Worm (Caenorhabditis elegans) whole organism, L4/young adult: ENCODE data around the gene ram-5.
A peak's percentile ranks its signal among the peaks of the same experiment; 100 is the strongest.
"Not testable (repeated sequence)": the region's sequence is repeated elsewhere in the genome, so short reads cannot be mapped to it uniquely, and the experiment has no call there.

Experiments used
- W03F9.2 ChIP-seq: fragments of 150-350 bp; optimal IDR thresholded peaks from 2 replicates; lab custom pipeline; 2014; ENCODE audit warnings: missing biosample characterization, missing genetic modification characterization
- dao-5 ChIP-seq: sonication (generic microtip); optimal IDR thresholded peaks from 2 replicates; lab custom pipeline; 2016; ENCODE audit warnings: missing genotype, missing genetic modification characterization, moderate library complexity, missing compliant biosample characterization
- him-1 ChIP-seq: sonication (generic microtip); optimal IDR thresholded peaks from 2 replicates; lab custom pipeline; 2016; ENCODE audit warnings: missing genotype, missing genetic modification reagents, missing genetic modification characterization, missing compliant biosample characterization

Gene ram-5

DNA sequence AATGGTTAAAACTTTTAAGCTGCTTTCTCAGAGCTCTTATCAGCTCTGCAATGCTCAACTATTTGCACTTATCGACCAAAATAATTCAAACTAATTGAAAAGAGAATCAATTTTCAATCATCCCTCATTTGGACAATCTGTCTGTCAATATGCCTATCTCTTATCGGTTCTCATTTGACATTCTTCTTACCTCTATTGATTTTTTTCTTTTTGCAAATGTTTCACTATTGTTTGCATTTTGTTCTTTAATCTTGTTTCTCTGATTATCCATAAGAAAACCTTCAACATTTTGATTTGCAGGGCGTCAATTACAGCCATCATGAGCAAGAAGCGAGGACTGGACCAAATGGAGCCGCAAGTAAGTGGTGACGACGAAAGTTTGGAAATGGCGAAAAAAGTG, 33.4 kb upstream of the ram-5 start, which contains the start of gene D1025.10:
Gene D1025.10 (plus strand): TSS at position 301 of the 400 bp plus-strand sequence.
- TF ChIP-seq W03F9.2 (tag; lab: Kevin White, UChicago), result no peak
- no peak for TF ChIP-seq him-1
- no peak for TF ChIP-seq dao-5 (tag; lab: Kevin White, UChicago)

DNA sequence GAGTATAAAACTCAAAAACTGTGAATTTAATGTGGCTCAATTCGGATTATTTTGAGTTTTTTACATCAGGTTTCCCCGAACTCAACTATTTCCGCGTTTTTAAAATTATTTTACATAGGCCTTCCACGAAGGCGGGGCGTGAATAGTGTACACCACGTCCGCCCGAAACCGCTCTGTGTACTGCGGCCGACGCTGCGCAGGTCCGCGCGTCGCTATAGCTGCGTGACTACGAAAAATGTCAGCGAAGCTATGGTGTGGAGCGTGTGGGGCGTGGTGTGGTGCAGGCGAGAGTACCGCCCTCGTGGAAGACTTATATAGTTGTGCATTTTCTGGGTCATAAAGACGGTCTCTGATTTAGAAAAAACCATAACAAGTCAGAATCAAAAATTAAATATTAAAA, 32.1 kb upstream of the ram-5 start:
- TF ChIP-seq him-1 (no peak), W03F9.2 (tag; lab: Kevin White, UChicago) (no peak), dao-5 (tag; lab: Kevin White, UChicago) (no peak)

DNA sequence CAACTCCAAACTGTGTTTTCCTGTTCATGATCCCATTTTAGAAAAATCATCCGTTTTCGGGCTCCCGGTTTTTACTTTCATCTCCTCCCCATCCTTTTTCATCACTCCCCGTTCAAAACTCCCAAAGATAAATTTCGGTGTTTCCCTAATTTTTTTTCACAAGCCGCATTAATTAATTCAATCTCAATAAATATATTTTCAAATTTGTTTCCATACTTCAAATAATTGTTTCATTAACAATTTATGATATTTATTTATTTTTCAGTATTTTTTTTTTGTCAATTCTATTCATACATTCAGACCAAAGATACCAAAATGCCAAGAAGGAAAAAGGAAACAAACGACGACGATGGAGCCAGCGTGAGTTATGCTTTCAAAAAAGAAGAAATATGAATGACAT, 29.5 kb upstream of the ram-5 start, which contains the start of gene D1025.1:
Gene D1025.1 (plus strand): TSS at position 301 of the 400 bp plus-strand sequence.
- no peak for TF ChIP-seq W03F9.2 (tag; lab: Kevin White, UChicago)
- TF ChIP-seq him-1, result no peak
- TF ChIP-seq dao-5 (tag; lab: Kevin White, UChicago), result no peak

DNA sequence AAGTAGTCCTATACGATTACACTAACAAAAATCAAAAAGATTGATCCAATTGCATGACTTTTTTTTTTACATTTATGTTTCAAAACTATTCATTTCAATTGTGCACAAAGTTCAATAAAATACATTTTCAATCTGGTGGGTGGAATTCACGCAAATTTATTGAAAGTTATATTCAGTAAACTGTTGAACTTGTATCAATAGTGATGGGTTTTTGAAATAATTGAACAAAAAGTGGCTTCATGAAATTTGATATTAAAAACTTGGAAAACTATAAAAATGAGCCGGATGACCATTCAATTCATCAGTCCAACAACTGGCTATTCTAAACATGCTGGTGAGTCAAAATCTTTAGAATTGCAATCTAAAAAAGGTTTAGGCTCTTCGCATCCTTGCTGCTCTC, 26.7 kb upstream of the ram-5 start, which contains the start of gene nspc-16:
Gene nspc-16 (plus strand): TSS at position 301 of the 400 bp plus-strand sequence.
- TF ChIP-seq W03F9.2 (tag; lab: Kevin White, UChicago) (no peak), him-1 (no peak), dao-5 (tag; lab: Kevin White, UChicago) (no peak)

DNA sequence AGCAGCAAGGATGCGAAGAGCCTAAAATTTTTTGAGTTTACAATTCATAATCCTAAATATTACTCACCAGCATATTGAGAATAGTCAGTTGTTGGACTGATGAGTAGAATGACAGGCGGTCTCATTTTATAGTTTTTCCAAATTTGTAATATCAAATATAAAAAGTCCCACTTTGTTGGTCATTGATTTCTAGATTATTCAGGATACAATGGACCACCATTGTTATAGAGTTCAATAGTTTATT, 24.9 kb upstream of the ram-5 start, which contains the start of gene nspc-17:
Gene nspc-17 (minus strand): TSS at position 101 of the 244 bp plus-strand sequence.
- TF ChIP-seq W03F9.2 (tag; lab: Kevin White, UChicago); dao-5 (tag; lab: Kevin White, UChicago); him-1: not testable (repeated sequence)

DNA sequence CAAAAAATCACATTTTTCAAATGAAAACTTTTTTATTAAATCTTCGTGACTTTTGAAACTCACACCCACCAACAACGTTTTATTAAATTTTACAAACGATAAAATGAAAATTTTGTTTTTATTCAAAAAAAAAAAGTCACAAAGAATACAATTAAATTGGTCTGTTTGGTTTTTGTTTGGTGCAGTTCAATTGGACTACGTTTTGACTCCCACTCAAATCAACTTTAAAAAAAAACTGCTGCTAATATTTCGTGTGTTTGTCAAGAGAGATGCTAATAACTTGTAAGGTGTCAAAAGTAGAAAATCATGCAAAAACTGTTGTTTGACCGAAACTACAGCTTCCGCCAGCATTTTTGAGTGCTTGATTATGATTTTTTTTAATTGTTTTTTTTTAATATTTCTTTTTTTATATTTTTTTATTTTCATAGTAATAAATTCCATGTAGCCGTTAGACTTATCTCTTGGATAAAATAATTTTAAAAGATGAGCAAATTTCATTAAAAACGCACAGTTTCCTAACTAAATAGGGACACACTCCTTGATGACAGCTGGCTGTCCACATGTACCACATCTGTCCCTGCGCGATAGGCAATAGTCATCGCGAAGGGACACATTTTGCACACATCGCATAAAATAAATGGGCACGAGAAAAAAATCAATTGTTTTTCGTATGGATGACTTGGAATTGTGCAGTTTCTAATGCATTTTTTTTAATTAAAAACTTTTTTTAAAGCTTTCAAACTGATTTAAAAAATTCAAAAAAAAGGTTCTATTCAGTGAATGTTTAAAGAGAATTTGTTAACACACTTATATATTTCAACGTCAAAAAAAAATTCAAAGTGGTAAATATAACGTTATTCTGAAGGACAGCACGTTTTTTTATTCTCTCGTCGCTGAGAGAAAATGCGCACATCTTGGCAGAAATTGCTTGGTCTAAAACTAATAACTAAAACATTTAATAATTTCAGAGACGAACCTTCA, 24.3 kb upstream of the ram-5 start:
- TF ChIP-seq dao-5 (tag; lab: Kevin White, UChicago) (peak; percentile 87), W03F9.2 (tag; lab: Kevin White, UChicago) (peak; percentile 98), him-1 (peak; percentile 99)

DNA sequence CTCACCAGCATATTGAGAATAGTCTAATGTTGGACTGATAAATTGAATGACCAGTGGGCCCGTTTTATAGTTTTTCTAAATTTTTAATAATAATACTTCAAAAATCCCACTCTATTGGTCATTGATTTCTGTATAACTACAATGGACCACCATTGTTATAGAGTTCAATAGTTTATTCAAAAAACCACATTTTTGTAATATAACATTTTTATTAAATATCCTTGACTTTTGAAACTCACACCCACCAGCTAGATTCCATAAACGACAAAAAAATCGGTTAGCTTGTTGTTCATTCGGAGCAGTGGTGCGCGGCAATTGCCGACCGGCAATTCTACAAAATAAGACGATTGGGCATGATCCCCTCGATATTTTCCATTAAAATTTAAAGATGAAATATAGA, 22.4 kb upstream of the ram-5 start, which contains the start of gene nspc-18:
Gene nspc-18 (minus strand): TSS at position 101 of the 400 bp plus-strand sequence.
- TF ChIP-seq dao-5 (tag; lab: Kevin White, UChicago) (no peak), W03F9.2 (tag; lab: Kevin White, UChicago) (no peak), him-1 (no peak)

DNA sequence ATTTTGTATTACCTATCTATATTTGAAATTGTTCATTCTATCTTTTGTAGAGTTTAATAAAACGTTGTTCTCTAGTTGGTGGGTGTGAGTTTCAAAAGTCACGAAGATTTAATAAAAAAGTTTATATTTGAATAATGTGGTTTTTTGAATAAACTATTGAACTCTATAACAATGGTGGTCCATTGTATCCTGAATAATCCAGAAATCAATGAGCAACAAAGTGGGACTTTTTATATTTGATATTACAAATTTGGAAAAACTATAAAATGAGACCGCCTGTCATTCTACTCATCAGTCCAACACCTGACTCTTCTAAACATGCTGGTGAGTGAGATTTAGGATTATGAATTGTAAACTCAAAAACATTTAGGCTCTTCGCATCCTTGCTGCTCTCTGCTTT, 21.6 kb upstream of the ram-5 start, which contains the start of gene nspc-19:
Gene nspc-19 (plus strand): TSS at position 301 of the 400 bp plus-strand sequence.
- not testable (repeated sequence) for TF ChIP-seq dao-5 (tag; lab: Kevin White, UChicago); him-1; W03F9.2 (tag; lab: Kevin White, UChicago)

DNA sequence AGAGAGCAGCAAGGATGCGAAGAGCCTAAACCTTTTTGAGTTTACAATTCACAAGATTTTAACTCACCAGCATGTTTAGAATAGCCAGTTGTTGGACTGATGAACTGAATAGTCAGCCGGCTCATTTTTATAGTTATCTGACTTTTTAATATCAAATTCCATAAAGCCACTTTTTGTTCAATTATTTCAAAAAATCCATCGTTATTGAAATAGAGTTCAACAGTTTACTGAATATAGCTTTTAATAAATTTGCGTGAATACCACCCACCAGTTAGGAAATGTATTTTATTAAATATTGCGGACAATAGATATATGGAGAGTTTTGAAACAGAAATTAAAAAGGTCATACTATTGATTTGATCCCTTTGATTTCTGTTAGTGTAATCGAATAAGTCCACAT, 19.8 kb upstream of the ram-5 start, which contains the start of gene nspc-20:
Gene nspc-20 (minus strand): TSS at position 101 of the 400 bp plus-strand sequence.
- TF ChIP-seq him-1, result no peak
- no peak for TF ChIP-seq W03F9.2 (tag; lab: Kevin White, UChicago)
- no peak for TF ChIP-seq dao-5 (tag; lab: Kevin White, UChicago)

DNA sequence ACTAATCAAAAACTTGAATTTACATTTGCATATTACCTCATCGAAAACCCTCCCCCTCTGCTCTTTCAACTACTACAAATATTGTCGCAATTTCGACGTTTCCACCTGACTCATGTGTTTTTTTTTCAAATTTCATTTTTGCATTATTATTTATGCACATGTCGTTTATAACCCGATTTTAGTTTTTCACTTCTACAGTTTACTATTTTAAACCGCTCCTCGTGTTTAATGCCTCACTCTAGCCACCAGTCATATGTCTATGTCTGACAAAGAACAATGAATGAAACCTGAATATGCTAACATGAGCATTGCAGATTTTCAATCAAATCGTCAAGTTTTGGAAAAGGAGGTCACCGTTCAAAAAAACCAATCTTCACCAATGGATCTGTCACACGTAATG, 15.8 kb upstream of the ram-5 start, which contains the start of gene T24C2.5:
Gene T24C2.5 (plus strand): TSS at position 301 of the 400 bp plus-strand sequence.
- TF ChIP-seq W03F9.2 (tag; lab: Kevin White, UChicago), result no peak
- no peak for TF ChIP-seq dao-5 (tag; lab: Kevin White, UChicago)
- TF ChIP-seq him-1, result no peak

DNA sequence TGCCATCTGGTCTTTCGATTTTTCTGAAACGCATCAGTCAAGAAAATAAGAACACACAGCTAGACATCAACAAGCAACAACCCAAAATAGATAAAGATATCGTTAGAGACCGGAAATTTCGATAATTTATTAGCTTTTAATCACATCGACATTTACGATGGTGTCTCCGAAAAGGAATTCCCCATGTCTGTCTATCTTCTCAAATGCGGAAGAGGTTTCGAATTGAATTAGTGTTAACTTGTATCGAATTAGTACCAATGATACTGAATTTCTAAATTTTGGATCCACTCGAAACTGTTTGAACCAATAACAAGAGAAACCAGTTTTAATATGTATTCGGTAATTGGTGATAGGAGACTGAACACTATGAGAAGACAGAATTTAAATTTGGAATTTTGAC, 15.4 kb upstream of the ram-5 start:
- TF ChIP-seq W03F9.2 (tag; lab: Kevin White, UChicago) (no peak), him-1 (no peak), dao-5 (tag; lab: Kevin White, UChicago) (no peak)

DNA sequence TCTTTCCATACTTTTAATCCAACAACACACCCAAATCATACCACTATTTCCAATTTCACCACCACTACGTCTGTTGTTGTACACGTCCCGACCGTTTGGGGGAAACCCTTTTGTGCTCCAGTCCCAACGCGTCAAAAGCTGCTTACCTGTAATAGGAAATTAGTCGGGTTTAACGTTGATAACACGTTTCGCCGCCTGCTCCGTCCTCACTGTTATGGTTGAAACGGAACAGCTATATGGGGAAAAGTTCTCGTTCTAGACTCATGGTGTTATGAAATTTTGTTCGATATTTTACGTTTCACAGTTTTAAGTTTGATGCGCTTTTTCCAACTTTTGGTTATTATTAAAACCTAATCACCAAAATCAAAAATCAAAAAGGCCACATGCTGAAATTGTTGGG, 14.0 kb upstream of the ram-5 start:
- TF ChIP-seq dao-5 (tag; lab: Kevin White, UChicago) (no peak), W03F9.2 (tag; lab: Kevin White, UChicago) (no peak), him-1 (no peak)

DNA sequence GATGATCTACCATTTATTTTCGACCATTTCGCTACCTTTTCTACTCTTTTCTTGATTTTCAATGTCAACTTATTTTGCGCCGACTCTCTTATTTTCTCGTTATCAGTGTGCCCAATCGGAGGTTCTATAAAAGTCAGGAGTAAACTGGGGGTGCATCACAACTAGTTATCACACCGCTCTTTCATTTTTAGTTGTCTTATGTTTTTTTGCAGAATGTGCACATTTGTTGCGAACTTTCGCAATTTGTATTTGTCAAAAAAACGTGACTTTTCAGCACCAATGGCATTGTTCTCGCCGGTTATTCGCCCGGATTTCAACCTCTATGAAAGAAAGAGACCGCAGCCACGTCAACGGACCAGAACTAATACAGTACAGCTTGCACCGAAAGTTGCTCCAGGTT, 12.3 kb upstream of the ram-5 start:
- TF ChIP-seq him-1 (no peak), W03F9.2 (tag; lab: Kevin White, UChicago) (no peak), dao-5 (tag; lab: Kevin White, UChicago) (no peak)

DNA sequence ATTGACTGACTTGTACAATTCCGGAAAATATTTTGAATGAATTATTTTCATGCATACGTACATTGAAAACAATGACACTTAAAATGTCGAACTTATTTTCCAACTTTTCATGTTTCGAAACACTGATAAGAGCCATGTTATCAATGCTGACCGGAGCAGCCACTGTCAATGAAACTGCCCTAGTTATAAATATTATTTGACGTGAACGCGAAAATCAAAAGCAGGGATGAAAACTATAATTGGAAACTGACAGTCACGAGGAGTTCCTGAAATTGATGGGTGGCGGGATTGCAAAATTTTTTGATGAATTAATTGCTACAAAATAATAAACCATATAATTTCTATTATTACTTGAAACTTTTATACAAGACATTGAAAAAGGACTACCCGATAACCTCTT, 10.5 kb upstream of the ram-5 start:
- no peak for TF ChIP-seq him-1
